Worm (Caenorhabditis elegans): ENCODE results near the gene str-31.

DNA sequence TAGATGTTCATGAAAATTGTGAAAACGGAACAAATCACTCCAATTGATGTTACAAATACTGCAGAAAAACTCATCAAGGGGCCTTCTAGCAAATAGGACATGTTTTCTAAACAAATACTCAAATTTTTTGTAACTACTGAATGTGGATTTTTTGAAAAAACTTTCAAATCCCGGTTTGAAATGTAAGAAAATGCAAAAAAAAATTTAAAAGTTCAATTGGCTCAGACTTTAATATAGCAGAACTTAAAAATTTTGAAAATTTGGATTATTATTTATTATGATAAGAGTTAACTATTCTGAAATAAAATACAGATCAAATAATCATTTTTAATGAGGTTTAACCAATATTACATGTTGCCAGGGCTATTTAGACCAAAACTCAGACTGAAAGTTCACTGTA, 18.1 kb downstream of the str-31 start, which contains the start of gene srbc-9:
- TF ChIP-seq aly-1 (tag; optimal IDR thresholded peaks at IDR 0.05), result no peak
- no peak for TF ChIP-seq ama-1 (optimal IDR thresholded peaks at IDR 0.05)
- no peak for TF ChIP-seq tbx-11 (GFP tag; IDR thresholded peaks at IDR 0.05)
- no peak for TF ChIP-seq flt-1 (GFP tag; IDR thresholded peaks at IDR 0.05)
- TF ChIP-seq hmg-4 (GFP tag; optimal IDR thresholded peaks at IDR 0.05), result no peak
- no peak for TF ChIP-seq ceh-13 (GFP tag; optimal IDR thresholded peaks at IDR 0.05)
- no peak for TF ChIP-seq ets-7 (tag; optimal IDR thresholded peaks at IDR 0.05)
- no peak for TF ChIP-seq hnd-1 (tag; optimal IDR thresholded peaks at IDR 0.05)
- TF ChIP-seq ceh-36 (tag; optimal IDR thresholded peaks at IDR 0.05), result no peak
- no peak for TF ChIP-seq tbx-37 (GFP tag; conservative IDR thresholded peaks at IDR 0.05)
- no peak for TF ChIP-seq B0310.2 (tag; optimal IDR thresholded peaks at IDR 0.05)
- no peak for TF ChIP-seq pes-1 (GFP tag; IDR thresholded peaks at IDR 0.05)
- no peak for TF ChIP-seq tra-4 (tag; optimal IDR thresholded peaks at IDR 0.05)
